Worm (Caenorhabditis elegans) whole organism, L3 larva: Measurements from ENCODE around the gene F44A6.3.

Experiments
- hmg-11 ChIP-seq: sonication (generic microtip); optimal IDR thresholded peaks from 2 replicates; lab custom pipeline; 2016; ENCODE audit warnings: missing genetic modification characterization, missing compliant biosample characterization
- nhr-11 ChIP-seq: fragments of 150-350 bp; optimal IDR thresholded peaks from 2 replicates; lab custom pipeline; 2014; ENCODE audit warnings: missing biosample characterization, missing genetic modification characterization
- pha-4 ChIP-seq: fragments of 150-350 bp; optimal IDR thresholded peaks from 2 replicates; lab custom pipeline; 2014; ENCODE audit warnings: missing biosample characterization, missing genetic modification reagents, missing genetic modification characterization
- zag-1 ChIP-seq: fragments of 150-350 bp; optimal IDR thresholded peaks from 2 replicates; lab custom pipeline; 2014; ENCODE audit warnings: missing biosample characterization, missing genetic modification characterization

ce11 chrX:10227217-10227616, 14.6 kb downstream of the F44A6.3 start:
- TF ChIP-seq pha-4 (no peak), hmg-11 (tag; lab: Kevin White, UChicago) (no peak), nhr-11 (tag; lab: Kevin White, UChicago) (no peak), zag-1 (tag; lab: Kevin White, UChicago) (no peak)
